Fruit fly (Drosophila melanogaster): Measurements from ENCODE around the gene eIF4EHP.

Gene eIF4EHP

dm6 chr3R:24047998-24048511 lies 60.7 kb downstream of the eIF4EHP start, which contains the start of gene Rox8 (continued):
- peak; percentile 18 for TF ChIP-seq MESR4 (GFP tag; optimal IDR thresholded peaks at IDR 0.05)
- TF ChIP-seq HLHmδ (GFP tag; optimal IDR thresholded peaks at IDR 0.05) = no peak

- TF ChIP-seq E2f1 (GFP tag; IDR thresholded peaks at IDR 0.05) (no peak), lola (GFP tag; optimal IDR thresholded peaks at IDR 0.05) (no peak), CG34422 (GFP tag; IDR thresholded peaks at IDR 0.05) (peak; percentile 52; the same call in 1 of the 3 replicates), prd (optimal IDR thresholded peaks at IDR 0.05) (no peak), prd (GFP tag; IDR thresholded peaks at IDR 0.05) (0 out of 3 replicates have a peak, but pooled peaks have one; percentile 20), pros (GFP tag; optimal IDR thresholded peaks at IDR 0.05) (peak; percentile 86), fd102C (GFP tag; optimal IDR thresholded peaks at IDR 0.05) (no peak), D19B (GFP tag; optimal IDR thresholded peaks at IDR 0.05) (no peak), CG3065 (GFP tag; optimal IDR thresholded peaks at IDR 0.05) (peak; percentile 28), CG18599 (GFP tag; optimal IDR thresholded peaks at IDR 0.05) (peak; percentile 3), tna (GFP tag; IDR thresholded peaks at IDR 0.05; ENCODE audit: partially characterized antibody) (peak; percentile 32; the same call in 1 of the 2 replicates), Hr39 (optimal IDR thresholded peaks at IDR 0.05) (no peak), CG10431 (GFP tag; optimal IDR thresholded peaks at IDR 0.05) (peak; percentile 44), crol (GFP tag; IDR thresholded peaks at IDR 0.05) (peak; percentile 86), zfh1 (GFP tag; IDR thresholded peaks at IDR 0.05) (0 out of 3 replicates have a peak, but pooled peaks have one; percentile 11), Sry-β (GFP tag; optimal IDR thresholded peaks at IDR 0.05) (no peak), Nf-YB (GFP tag; optimal IDR thresholded peaks at IDR 0.05) (peak; percentile 11), MESR4 (GFP tag; optimal IDR thresholded peaks at IDR 0.05) (peak; percentile 58), CG31365 (tag; optimal IDR thresholded peaks at IDR 0.05) (peak; percentile 38), odd (GFP tag; optimal IDR thresholded peaks at IDR 0.05) (no peak), CG2116 (GFP tag; optimal IDR thresholded peaks at IDR 0.05) (peak; percentile 53), shn (GFP tag; optimal IDR thresholded peaks at IDR 0.05) (no peak), z (GFP tag; IDR thresholded peaks at IDR 0.05) (peak; percentile 13; the same call in 1 of the 3 replicates), CG15479 (GFP tag; optimal IDR thresholded peaks at IDR 0.05) (peak; percentile 46), Xbp1 (GFP tag; optimal IDR thresholded peaks at IDR 0.05) (no peak), sug (tag; optimal IDR thresholded peaks at IDR 0.05) (peak; percentile 6), cg (GFP tag; optimal IDR thresholded peaks at IDR 0.05) (peak; percentile 93), CG32767 (GFP tag; IDR thresholded peaks at IDR 0.05) (peak; percentile 37; the same call in 1 of the 2 replicates), Med (GFP tag) (peak; percentile 72), insv (GFP tag; optimal IDR thresholded peaks at IDR 0.05) (peak in 1 of 2 experiments; percentile 5), bsh (GFP tag; optimal IDR thresholded peaks at IDR 0.05) (peak in 1 of 2 experiments; percentile 36), MBD-R2 (GFP tag; IDR thresholded peaks at IDR 0.05) (peak; percentile 30; the same call in 1 of the 2 replicates), Drgx (GFP tag; IDR thresholded peaks at IDR 0.05) (peak; percentile 72), slbo (GFP tag; IDR thresholded peaks at IDR 0.05) (no peak), CG12155 (GFP tag; optimal IDR thresholded peaks at IDR 0.05) (no peak), Adf1 (GFP tag; IDR thresholded peaks at IDR 0.05) (peak; percentile 30; the same call in 1 of the 2 replicates), CG17385 (GFP tag; optimal IDR thresholded peaks at IDR 0.05) (peak; percentile 57), Dfd (GFP tag; optimal IDR thresholded peaks at IDR 0.05) (peak in 1 of 2 experiments; percentile 17), chinmo (GFP tag; IDR thresholded peaks at IDR 0.05; ENCODE audit: partially characterized antibody) (0 out of 4 replicates have a peak, but pooled peaks have one; percentile 39), Atf6 (GFP tag; IDR thresholded peaks at IDR 0.05) (peak; percentile 33; the same call in 1 of the 2 replicates), Rfx (GFP tag; IDR thresholded peaks at IDR 0.05) (no peak), gfzf (GFP tag; optimal IDR thresholded peaks at IDR 0.05) (no peak), CG12104 (GFP tag; optimal IDR thresholded peaks at IDR 0.05) (no peak), ERR (GFP tag; optimal IDR thresholded peaks at IDR 0.05) (peak; percentile 64), CG3163 (GFP tag; optimal IDR thresholded peaks at IDR 0.05) (no peak)
Observed at dm6 chr3R:24047226-24047976, 61.4 kb downstream of the eIF4EHP start, which contains the start of gene CG5986. Gene CG5986 (plus strand): TSS chr3R:24047790.
